Worm (Caenorhabditis elegans): Measurements from ENCODE around the gene xbx-9.

DNA sequence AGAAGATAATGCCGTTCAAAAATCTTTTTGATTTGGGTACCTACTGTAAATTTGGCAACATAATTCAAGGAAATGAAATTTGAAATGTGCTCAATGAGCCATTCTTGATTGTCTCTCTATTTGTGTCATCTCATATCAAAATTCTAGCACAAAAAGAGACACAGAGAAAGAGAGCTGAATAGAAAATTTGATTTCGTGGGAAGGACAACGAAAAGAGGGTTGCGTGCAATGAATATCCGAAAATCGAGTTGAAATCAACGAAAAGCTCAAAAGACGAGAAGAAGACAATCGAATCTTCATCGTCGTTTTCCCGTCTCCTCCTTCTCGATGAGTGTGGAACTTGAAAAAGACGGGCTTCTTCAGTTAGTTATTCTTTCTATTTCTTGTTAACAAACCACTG, 13.9 kb downstream of the xbx-9 start, which contains the start of gene C15C8.5:
- TF ChIP-seq nhr-237 (tag; optimal IDR thresholded peaks at IDR 0.05) (no peak), unc-39 (tag; optimal IDR thresholded peaks at IDR 0.05) (no peak), alr-1 (tag; optimal IDR thresholded peaks at IDR 0.05) (no peak), nhr-12 (tag; optimal IDR thresholded peaks at IDR 0.05) (no peak), lin-39 (tag; optimal IDR thresholded peaks at IDR 0.05) (no peak), ama-1 (optimal IDR thresholded peaks at IDR 0.05) (no peak), ceh-16 (tag; optimal IDR thresholded peaks at IDR 0.05) (no peak), lsy-2 (tag; optimal IDR thresholded peaks at IDR 0.05) (no peak), lin-11 (tag; optimal IDR thresholded peaks at IDR 0.05) (no peak), unc-62 (GFP tag; optimal IDR thresholded peaks at IDR 0.05) (no peak), egl-27 (tag; optimal IDR thresholded peaks at IDR 0.05) (no peak), nhr-11 (tag; optimal IDR thresholded peaks at IDR 0.05) (no peak)
